Worm (Caenorhabditis elegans) whole organism, midembryonic: ENCODE measurements around the gene cyp-14A4.

Experiments
- T22C8.4 ChIP-seq: fragments of 200-800 bp; sonication (Bioruptor generic); IDR thresholded peaks from 2 replicates; pipeline ENCODE4 v1.3.6; 2022; ENCODE audit warnings: missing genetic modification characterization, missing compliant biosample characterization
- cog-1 ChIP-seq: sonication (generic microtip); optimal IDR thresholded peaks from 2 replicates; lab custom pipeline; 2016; ENCODE audit warnings: missing genetic modification characterization, missing compliant biosample characterization
- flt-1 ChIP-seq: fragments of 200-800 bp; sonication (Bioruptor generic); IDR thresholded peaks from 2 replicates; pipeline ENCODE4 v1.3.6; 2022; ENCODE audit warnings: missing genetic modification characterization, missing compliant biosample characterization
- klf-2 ChIP-seq: fragments of 200-800 bp; sonication (Bioruptor generic); conservative IDR thresholded peaks from 2 replicates; pipeline ENCODE4 v1.3.6; 2022; ENCODE audit warnings: missing genetic modification reagents, missing genetic modification characterization, missing compliant biosample characterization
- med-1 ChIP-seq: sonication (generic microtip); optimal IDR thresholded peaks from 2 replicates; lab custom pipeline; 2017; ENCODE audit warnings: missing genetic modification characterization, mild to moderate bottlenecking, missing compliant biosample characterization, antibody characterized with exemption, missing genetic modification reagents; ENCODE audit not compliant: insufficient read depth
- ref-1 ChIP-seq: fragments of 200-800 bp; sonication (Bioruptor generic); conservative IDR thresholded peaks from 2 replicates; pipeline ENCODE4 v1.3.6; 2022; ENCODE audit warnings: missing genetic modification reagents, missing genetic modification characterization, missing compliant biosample characterization
- tab-1 ChIP-seq: fragments of 200-800 bp; sonication (Bioruptor generic); IDR thresholded peaks from 2 replicates; pipeline ENCODE4 v1.3.6; 2022; ENCODE audit warnings: missing genetic modification characterization, missing compliant biosample characterization
- ztf-23 ChIP-seq: fragments of 200-800 bp; sonication (Bioruptor generic); IDR thresholded peaks from 2 replicates; pipeline ENCODE4 v1.3.6; 2022; ENCODE audit warnings: missing genetic modification reagents, missing genetic modification characterization, missing compliant biosample characterization
- ztf-29 ChIP-seq: fragments of 200-800 bp; sonication (Bioruptor generic); IDR thresholded peaks from 2 replicates; pipeline ENCODE4 v1.3.6; 2022; ENCODE audit warnings: missing genetic modification reagents, missing genetic modification characterization, missing compliant biosample characterization

The cyp-14A4 gene

DNA sequence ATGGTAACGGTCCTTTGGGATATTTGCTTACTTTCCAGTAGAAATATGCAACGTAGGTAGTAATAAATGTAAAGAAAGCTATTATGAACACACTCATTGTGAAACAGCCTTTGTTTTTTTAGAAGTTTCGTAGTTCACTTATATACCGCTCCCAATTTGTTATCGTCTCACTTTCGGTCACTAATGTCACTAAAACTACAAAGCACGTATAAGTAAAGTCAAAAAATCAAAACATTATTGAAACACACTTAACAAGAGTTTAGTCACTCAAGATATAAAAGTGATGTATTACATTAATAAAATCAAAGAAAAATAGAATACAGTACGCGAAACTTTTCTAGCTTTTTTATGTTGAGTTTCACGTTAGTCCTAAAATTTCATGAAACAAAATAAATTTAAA, 9.9 kb downstream of the cyp-14A4 start, which contains the start of gene cyp-14A3:
Gene cyp-14A3 (minus strand): TSS at position 101 of the 400 bp plus-strand sequence.
- TF ChIP-seq ztf-23 (GFP tag; lab: Robert Waterston, UW) (no peak), ref-1 (no peak), ztf-29 (GFP tag; lab: Robert Waterston, UW) (no peak), klf-2 (GFP tag; lab: Robert Waterston, UW) (no peak), tab-1 (GFP tag; lab: Robert Waterston, UW) (no peak), cog-1 (tag; lab: Kevin White, UChicago) (no peak), med-1 (GFP tag; lab: Kevin White, UChicago) (no peak), flt-1 (GFP tag; lab: Robert Waterston, UW) (no peak), T22C8.4 (GFP tag; lab: Robert Waterston, UW) (no peak)

DNA sequence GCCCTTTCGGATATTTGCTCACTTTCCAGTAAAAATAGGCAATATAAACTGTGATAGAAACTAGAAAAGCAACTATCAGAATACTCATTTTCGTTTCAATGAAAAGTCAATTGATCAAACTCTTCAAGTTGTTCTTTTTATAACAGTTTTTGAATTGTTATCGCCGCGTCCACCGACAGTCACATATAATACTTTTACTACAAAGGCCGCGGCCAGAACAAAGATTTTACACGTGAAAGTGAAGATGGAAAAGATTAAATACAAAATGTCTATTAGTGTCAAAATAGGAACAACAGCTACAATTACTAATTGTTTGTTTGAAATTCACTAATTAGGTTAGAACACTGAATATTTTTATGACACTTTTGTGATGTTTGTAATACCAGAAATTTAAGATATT, 14.4 kb downstream of the cyp-14A4 start, which contains the start of gene cyp-14A2:
Gene cyp-14A2 (minus strand): TSS at position 101 of the 400 bp plus-strand sequence.
- TF ChIP-seq tab-1 (GFP tag; lab: Robert Waterston, UW), result no peak
- TF ChIP-seq ref-1, result no peak
- TF ChIP-seq med-1 (GFP tag; lab: Kevin White, UChicago), result no peak
- no peak for TF ChIP-seq T22C8.4 (GFP tag; lab: Robert Waterston, UW)
- no peak for TF ChIP-seq flt-1 (GFP tag; lab: Robert Waterston, UW)
- TF ChIP-seq klf-2 (GFP tag; lab: Robert Waterston, UW), result no peak
- TF ChIP-seq ztf-29 (GFP tag; lab: Robert Waterston, UW), result no peak
- TF ChIP-seq ztf-23 (GFP tag; lab: Robert Waterston, UW), result no peak
- TF ChIP-seq cog-1 (tag; lab: Kevin White, UChicago), result no peak

DNA sequence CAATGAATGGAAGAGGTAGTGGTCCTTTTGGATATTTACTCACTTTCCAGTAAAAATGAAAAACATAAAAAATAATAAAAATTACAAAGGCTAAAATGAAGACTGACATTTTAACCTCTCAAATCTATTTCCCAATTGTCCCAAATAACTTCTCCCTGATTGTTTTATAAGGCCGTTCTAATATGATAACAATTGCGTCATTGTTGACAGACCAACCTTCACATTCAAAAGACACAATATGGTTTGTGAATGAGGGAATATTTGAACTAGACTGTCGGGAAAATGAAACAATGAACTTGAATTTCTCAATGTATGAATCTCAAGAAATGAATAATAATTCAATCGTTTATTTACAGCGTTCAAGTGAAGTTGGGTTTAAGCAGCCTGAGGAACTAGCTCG, 16.8 kb downstream of the cyp-14A4 start, which contains the start of gene cyp-14A1:
Gene cyp-14A1 (minus strand): TSS at position 126 of the 400 bp plus-strand sequence.
- TF ChIP-seq flt-1 (GFP tag; lab: Robert Waterston, UW) (no peak), ztf-29 (GFP tag; lab: Robert Waterston, UW) (no peak), klf-2 (GFP tag; lab: Robert Waterston, UW) (no peak), tab-1 (GFP tag; lab: Robert Waterston, UW) (no peak), ref-1 (no peak), T22C8.4 (GFP tag; lab: Robert Waterston, UW) (no peak), ztf-23 (GFP tag; lab: Robert Waterston, UW) (no peak), med-1 (GFP tag; lab: Kevin White, UChicago) (no peak), cog-1 (tag; lab: Kevin White, UChicago) (no peak)

DNA sequence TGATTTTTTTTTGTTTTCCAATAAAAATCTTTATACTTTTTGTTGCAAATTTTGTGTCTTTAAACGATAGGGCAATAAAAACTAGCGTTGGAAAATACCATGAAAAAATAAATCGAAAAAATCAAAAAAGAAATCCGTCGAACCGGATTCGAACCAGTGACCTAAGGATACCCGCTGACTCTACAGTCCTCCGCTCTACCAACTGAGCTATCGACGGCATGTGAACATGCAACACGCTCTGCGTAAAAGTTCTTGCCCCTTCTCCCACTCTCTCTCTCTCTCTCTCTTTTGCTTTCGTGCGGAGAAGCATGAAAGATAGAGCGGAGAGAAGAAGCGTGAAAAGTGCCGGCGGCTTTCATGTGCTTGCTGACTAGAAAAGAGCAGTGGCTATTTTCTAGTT, 19.4 kb downstream of the cyp-14A4 start:
- TF ChIP-seq ztf-29 (GFP tag; lab: Robert Waterston, UW) (peak; percentile 88), T22C8.4 (GFP tag; lab: Robert Waterston, UW) (peak; percentile 89), ref-1 (peak; percentile 77), flt-1 (GFP tag; lab: Robert Waterston, UW) (peak; percentile 92), tab-1 (GFP tag; lab: Robert Waterston, UW) (peak; percentile 92), ztf-23 (GFP tag; lab: Robert Waterston, UW) (peak; percentile 94), med-1 (GFP tag; lab: Kevin White, UChicago) (peak; percentile 28), klf-2 (GFP tag; lab: Robert Waterston, UW) (peak; percentile 90), cog-1 (tag; lab: Kevin White, UChicago) (peak; percentile 44)

DNA sequence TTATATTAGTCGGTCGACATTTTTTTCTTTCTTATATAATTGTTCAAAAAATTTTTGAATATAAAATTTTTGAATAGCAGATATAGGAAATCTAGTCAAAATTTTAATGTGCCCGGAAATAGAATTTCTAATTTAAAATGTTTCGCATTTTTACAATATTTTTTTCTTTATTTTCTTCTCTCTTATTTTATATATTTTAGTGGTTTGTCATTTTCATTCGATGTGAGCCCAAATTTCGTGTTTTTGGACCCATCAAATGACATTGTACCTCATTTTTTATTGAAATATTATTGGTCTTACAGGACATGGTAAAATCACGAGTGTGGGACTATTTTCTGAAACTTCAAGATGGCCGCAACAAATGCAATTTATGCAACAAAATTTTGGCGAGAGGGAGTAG, 21.8 kb downstream of the cyp-14A4 start, which contains the start of gene K09A11.1:
Gene K09A11.1 (plus strand): TSS at position 301 of the 400 bp plus-strand sequence.
- TF ChIP-seq ztf-29 (GFP tag; lab: Robert Waterston, UW) (no peak), klf-2 (GFP tag; lab: Robert Waterston, UW) (no peak), tab-1 (GFP tag; lab: Robert Waterston, UW) (no peak), ref-1 (no peak), ztf-23 (GFP tag; lab: Robert Waterston, UW) (no peak), med-1 (GFP tag; lab: Kevin White, UChicago) (no peak), flt-1 (GFP tag; lab: Robert Waterston, UW) (no peak)

DNA sequence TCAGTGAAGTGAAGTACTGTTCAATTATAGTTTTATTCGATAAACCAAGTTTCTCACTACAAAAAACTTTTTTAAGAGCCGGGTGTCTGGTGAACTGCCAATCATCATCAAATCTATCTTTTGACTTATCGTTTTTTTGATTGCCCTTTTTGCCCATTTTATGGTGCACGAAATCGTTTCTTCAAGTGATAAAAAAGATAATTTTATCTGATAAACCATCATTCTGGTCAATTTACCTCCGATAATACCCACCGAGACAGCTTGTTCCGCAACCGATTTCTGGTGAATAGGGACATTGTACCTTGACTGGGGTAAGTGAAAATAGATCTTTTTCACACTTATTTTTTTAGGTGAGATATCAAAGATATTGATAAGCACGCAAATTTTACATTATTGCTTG, 26.4 kb downstream of the cyp-14A4 start, which contains the start of gene K08H2.10:
Gene K08H2.10 (plus strand): TSS at position 230 of the 400 bp plus-strand sequence.
- no peak for TF ChIP-seq tab-1 (GFP tag; lab: Robert Waterston, UW)
- no peak for TF ChIP-seq flt-1 (GFP tag; lab: Robert Waterston, UW)
- no peak for TF ChIP-seq med-1 (GFP tag; lab: Kevin White, UChicago)
- TF ChIP-seq T22C8.4 (GFP tag; lab: Robert Waterston, UW), result no peak
- TF ChIP-seq ztf-29 (GFP tag; lab: Robert Waterston, UW), result no peak
- no peak for TF ChIP-seq cog-1 (tag; lab: Kevin White, UChicago)
- TF ChIP-seq ztf-23 (GFP tag; lab: Robert Waterston, UW), result no peak
- no peak for TF ChIP-seq klf-2 (GFP tag; lab: Robert Waterston, UW)
- TF ChIP-seq ref-1, result no peak

DNA sequence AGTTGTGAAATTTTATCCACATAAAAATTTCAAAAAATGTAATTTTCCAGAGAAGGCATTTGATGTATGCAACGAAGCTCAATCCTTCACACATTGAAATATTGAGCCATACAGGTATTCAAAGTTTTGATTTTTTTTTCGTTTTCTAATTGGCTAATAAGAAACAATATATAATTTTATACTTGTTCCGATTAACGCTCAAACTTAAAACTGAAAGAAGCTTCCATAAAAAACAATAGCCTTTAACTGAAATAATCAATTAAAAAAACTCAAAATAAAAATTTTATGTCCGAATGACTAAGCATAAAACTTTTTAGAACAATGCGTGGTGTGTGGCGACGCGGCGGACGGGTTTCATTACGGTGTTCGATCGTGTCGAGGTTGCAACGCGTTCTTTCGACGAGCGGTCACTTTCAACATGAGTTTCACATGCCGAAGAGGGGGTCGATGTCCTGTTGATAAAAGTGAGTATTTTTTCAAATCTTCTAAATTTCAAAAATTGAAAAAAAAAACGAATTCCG, 32.0 kb downstream of the cyp-14A4 start, which contains the start of gene nhr-32:
Gene nhr-32 (plus strand): TSS at position 51 of the 521 bp plus-strand sequence.
- TF ChIP-seq ztf-29 (GFP tag; lab: Robert Waterston, UW) (no peak), cog-1 (tag; lab: Kevin White, UChicago) (no peak), tab-1 (GFP tag; lab: Robert Waterston, UW) (no peak), ref-1 (no peak), ztf-23 (GFP tag; lab: Robert Waterston, UW) (no peak), flt-1 (GFP tag; lab: Robert Waterston, UW) (no peak), med-1 (GFP tag; lab: Kevin White, UChicago) (no peak), T22C8.4 (GFP tag; lab: Robert Waterston, UW) (no peak), klf-2 (GFP tag; lab: Robert Waterston, UW) (no peak)

DNA sequence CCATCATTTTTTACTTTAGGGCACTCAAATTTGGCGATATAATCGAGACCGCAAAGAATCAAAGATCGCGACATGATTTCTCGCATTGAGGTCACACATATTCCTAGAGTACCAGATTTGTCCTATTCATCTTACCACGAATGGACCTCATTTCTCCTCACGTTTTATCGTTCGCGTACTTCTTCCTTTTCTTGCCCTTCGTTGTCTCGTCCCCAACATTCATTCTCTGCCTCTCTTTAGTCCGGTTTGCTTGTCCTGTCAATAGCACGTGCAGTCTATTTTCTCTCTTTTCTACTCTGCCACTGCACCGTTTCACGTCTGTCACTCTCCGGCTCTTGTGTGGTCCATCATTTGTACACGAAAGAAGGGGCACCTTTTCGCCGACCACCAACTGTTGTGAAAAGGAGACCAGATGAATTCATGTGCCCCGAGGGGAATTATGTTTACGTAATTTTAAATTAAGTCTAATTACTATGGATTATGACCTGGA, 32.6 kb downstream of the cyp-14A4 start:
- TF ChIP-seq ztf-29 (GFP tag; lab: Robert Waterston, UW) (no peak), ref-1 (no peak), klf-2 (GFP tag; lab: Robert Waterston, UW) (no peak), cog-1 (tag; lab: Kevin White, UChicago) (peak; percentile 30), flt-1 (GFP tag; lab: Robert Waterston, UW) (0 out of 2 replicates have a peak, but pooled peaks have one; percentile 51)
